8 worm cellular contexts compared by ENCODE assay signal in the genomic region with DNA sequence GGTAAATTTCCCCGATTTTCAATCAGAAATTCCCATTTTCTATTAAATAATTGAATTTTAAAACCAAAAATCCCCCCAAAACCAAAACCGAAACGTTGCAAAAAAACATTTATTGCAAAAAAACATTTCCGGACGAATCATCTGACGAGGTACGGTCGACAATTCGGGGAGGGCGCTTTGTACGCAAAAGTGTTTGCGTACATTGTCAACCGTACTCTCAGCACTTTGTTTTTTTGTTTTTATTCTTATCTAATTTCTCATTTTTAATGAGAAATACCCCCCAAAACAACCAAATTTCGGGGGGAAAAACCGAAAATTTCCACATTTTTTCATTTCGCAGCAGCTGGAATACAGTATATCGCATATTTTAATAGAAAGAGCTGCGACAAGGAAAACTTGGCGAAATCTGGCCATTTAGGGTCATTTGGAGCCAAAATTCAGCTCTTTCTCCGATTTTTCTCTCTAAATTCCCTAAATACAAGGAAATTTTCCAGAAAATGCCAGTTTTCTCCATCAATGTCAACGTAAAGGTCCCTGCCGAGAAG.
TF ChIP-seq lines count a peak whose summit lies in the region.

A gene (plus strand): TSS at position 495 of the 545 bp plus-strand sequence.

TF ChIP-seq in whole organism, L1 larva, 84 proteins besides CTCF, POLR2A, EP300 and RAD21 (continues in another document):
- TF ChIP-seq xbp-1 (tag; optimal IDR thresholded peaks at IDR 0.05; lab: Kevin White, UChicago) (peak; percentile 10), mep-1 (tag; optimal IDR thresholded peaks at IDR 0.05; lab: Kevin White, UChicago) (peak; percentile 44), nhr-11 (tag; optimal IDR thresholded peaks at IDR 0.05; lab: Kevin White, UChicago) (no peak), elt-3 (tag; optimal IDR thresholded peaks at IDR 0.05; lab: Kevin White, UChicago) (peak in 1 of 6 experiments; percentile 67), ceh-82 (tag; optimal IDR thresholded peaks at IDR 0.05; lab: Kevin White, UChicago) (peak in 1 of 3 experiments; percentile 46), F16B12.6 (tag; optimal IDR thresholded peaks at IDR 0.05; lab: Kevin White, UChicago) (peak; percentile 88), dpl-1 (GFP tag; optimal IDR thresholded peaks at IDR 0.05; lab: Kevin White, UChicago) (peak; percentile 33 to 59 (median 40)), blmp-1 (tag; optimal IDR thresholded peaks at IDR 0.05; lab: Kevin White, UChicago) (peak; percentile 1), lsy-2 (tag; optimal IDR thresholded peaks at IDR 0.05; lab: Kevin White, UChicago) (peak; percentile 93 to 99)

TF ChIP-seq in whole organism, L2 larva, 48 proteins besides CTCF, POLR2A, EP300 and RAD21 (continues in another document):
- TF ChIP-seq nhr-6 (tag; optimal IDR thresholded peaks at IDR 0.05; lab: Kevin White, UChicago) (no peak), ceh-16 (tag; optimal IDR thresholded peaks at IDR 0.05; lab: Kevin White, UChicago) (no peak), crh-2 (tag; optimal IDR thresholded peaks at IDR 0.05; lab: Kevin White, UChicago) (no peak), ztf-1 (GFP tag; conservative IDR thresholded peaks at IDR 0.05; lab: Robert Waterston, UW) (no peak), unc-62 (GFP tag; optimal IDR thresholded peaks at IDR 0.05; lab: Kevin White, UChicago) (no peak), mdl-1 (tag; optimal IDR thresholded peaks at IDR 0.05; lab: Kevin White, UChicago) (no peak), ZK546.5 (tag; optimal IDR thresholded peaks at IDR 0.05; lab: Kevin White, UChicago) (no peak), zag-1 (tag; optimal IDR thresholded peaks at IDR 0.05; lab: Kevin White, UChicago) (no peak), unc-55 (GFP tag; optimal IDR thresholded peaks at IDR 0.05; lab: Kevin White, UChicago) (peak; percentile 64), Y55F3AM.14 (GFP tag; optimal IDR thresholded peaks at IDR 0.05; lab: Kevin White, UChicago) (no peak), nhr-10 (tag; optimal IDR thresholded peaks at IDR 0.05; lab: Kevin White, UChicago) (no peak)

TF ChIP-seq in whole organism, L3 larva, 47 proteins besides CTCF, POLR2A, EP300 and RAD21 (continues in another document):
- TF ChIP-seq lin-39 (tag; optimal IDR thresholded peaks at IDR 0.05; lab: Kevin White, UChicago): peak; percentile 64
- TF ChIP-seq zag-1 (tag; optimal IDR thresholded peaks at IDR 0.05; lab: Kevin White, UChicago): no peak
- peak; percentile 59 for TF ChIP-seq egl-5 (tag; optimal IDR thresholded peaks at IDR 0.05; lab: Kevin White, UChicago)
- no peak for TF ChIP-seq mdl-1 (tag; optimal IDR thresholded peaks at IDR 0.05; lab: Kevin White, UChicago)
- TF ChIP-seq fkh-10 (GFP tag; optimal IDR thresholded peaks at IDR 0.05; lab: Kevin White, UChicago): no peak
- no peak for TF ChIP-seq aly-2 (tag; optimal IDR thresholded peaks at IDR 0.05; lab: Kevin White, UChicago)
- TF ChIP-seq mml-1 (tag; optimal IDR thresholded peaks at IDR 0.05; lab: Kevin White, UChicago): no peak
- TF ChIP-seq snpc-4 (tag; optimal IDR thresholded peaks at IDR 0.05; lab: Kevin White, UChicago): no peak
- TF ChIP-seq pha-4 (tag; optimal IDR thresholded peaks at IDR 0.05; lab: Kevin White, UChicago): peak; percentile 69
- TF ChIP-seq nfya-1 (tag; optimal IDR thresholded peaks at IDR 0.05; lab: Kevin White, UChicago; ENCODE audit: insufficient read depth): peak; percentile 97
- TF ChIP-seq ceh-82 (tag; optimal IDR thresholded peaks at IDR 0.05; lab: Kevin White, UChicago): no peak

TF ChIP-seq in whole organism, L4 larva, 104 proteins besides CTCF, POLR2A, EP300 and RAD21 (continues in another document):
- TF ChIP-seq lir-3 (tag; optimal IDR thresholded peaks at IDR 0.05; lab: Kevin White, UChicago) (no peak), arid-1 (GFP tag; conservative IDR thresholded peaks at IDR 0.05; lab: Robert Waterston, UW) (no peak), D1046.2 (GFP tag; IDR thresholded peaks at IDR 0.05; lab: Robert Waterston, UW) (no peak), zip-11 (GFP tag; IDR thresholded peaks at IDR 0.05; lab: Robert Waterston, UW) (no peak), fos-1 (tag; optimal IDR thresholded peaks at IDR 0.05; lab: Kevin White, UChicago) (no peak), madf-9 (GFP tag; conservative IDR thresholded peaks at IDR 0.05; lab: Robert Waterston, UW) (no peak), mdl-1 (tag; optimal IDR thresholded peaks at IDR 0.05; lab: Kevin White, UChicago) (no peak), Y105C5A.15 (GFP tag; IDR thresholded peaks at IDR 0.05; lab: Robert Waterston, UW) (no peak), ctbp-1 (GFP tag; IDR thresholded peaks at IDR 0.05; lab: Robert Waterston, UW) (no peak), lin-13 (GFP tag; optimal IDR thresholded peaks at IDR 0.05; lab: Kevin White, UChicago) (no peak), aly-2 (tag; optimal IDR thresholded peaks at IDR 0.05; lab: Kevin White, UChicago) (no peak), madf-5 (GFP tag; IDR thresholded peaks at IDR 0.05; lab: Robert Waterston, UW) (no peak)

TF ChIP-seq in whole organism, early embryonic, 17 proteins besides CTCF, POLR2A, EP300 and RAD21:
- TF ChIP-seq tbx-37 (GFP tag; conservative IDR thresholded peaks at IDR 0.05; lab: Robert Waterston, UW): 0 out of 2 replicates have a peak, but pooled peaks have one; percentile 8
- no peak for TF ChIP-seq sea-1 (GFP tag; conservative IDR thresholded peaks at IDR 0.05; lab: Robert Waterston, UW)

TF ChIP-seq in whole organism, late embryonic, 69 proteins besides CTCF, POLR2A, EP300 and RAD21:
- peak; percentile 26 for TF ChIP-seq elt-2 (tag; optimal IDR thresholded peaks at IDR 0.05; lab: Kevin White, UChicago)
- TF ChIP-seq C08G9.2 (tag; optimal IDR thresholded peaks at IDR 0.05; lab: Kevin White, UChicago): no peak
- TF ChIP-seq hlh-30 (tag; optimal IDR thresholded peaks at IDR 0.05; lab: Kevin White, UChicago; ENCODE audit: insufficient read depth): peak; percentile 30
- TF ChIP-seq nfya-1 (tag; optimal IDR thresholded peaks at IDR 0.05; lab: Kevin White, UChicago): peak; percentile 68
- TF ChIP-seq ceh-19 (GFP tag; optimal IDR thresholded peaks at IDR 0.05; lab: Kevin White, UChicago): no peak

TF ChIP-seq in whole organism, mixed stage, embryonic, 35 proteins besides CTCF, POLR2A, EP300 and RAD21:
- no peak for TF ChIP-seq mls-2 (tag; optimal IDR thresholded peaks at IDR 0.05; lab: Kevin White, UChicago)
- TF ChIP-seq lsy-2 (tag; optimal IDR thresholded peaks at IDR 0.05; lab: Kevin White, UChicago): peak; percentile 96

TF ChIP-seq in whole organism, young adult, 124 proteins besides CTCF, POLR2A, EP300 and RAD21:
- TF ChIP-seq ztf-18 (tag; optimal IDR thresholded peaks at IDR 0.05; lab: Kevin White, UChicago) (no peak), tbp1 (GFP tag; optimal IDR thresholded peaks at IDR 0.05; lab: Kevin White, UChicago) (peak; percentile 7), lsl-1 (GFP tag; optimal IDR thresholded peaks at IDR 0.05; lab: Kevin White, UChicago) (peak; percentile 83), attf-5 (GFP tag; optimal IDR thresholded peaks at IDR 0.05; lab: Kevin White, UChicago) (peak; percentile 23)
